Worm (Caenorhabditis elegans) whole organism, mixed stage, embryonic: ENCODE results near the gene D1086.18.

Experiments used
- M03D4.4 ChIP-seq: sonication (generic microtip); optimal IDR thresholded peaks from 2 replicates; lab custom pipeline; 2017; ENCODE audit warnings: mild to moderate bottlenecking, missing genetic modification characterization, missing compliant biosample characterization
- bed-3 ChIP-seq: fragments of 200-800 bp; sonication (Bioruptor generic); optimal IDR thresholded peaks from 3 replicates; lab custom pipeline; 2018; ENCODE audit warnings: mild to moderate bottlenecking, missing genetic modification characterization, moderate library complexity, missing compliant biosample characterization
- ceh-39 ChIP-seq: fragments of 150-350 bp; optimal IDR thresholded peaks from 2 replicates; lab custom pipeline; 2014; ENCODE audit warnings: missing biosample characterization, missing genetic modification characterization
- ceh-43 ChIP-seq: fragments of 200-800 bp; sonication (Bioruptor generic); optimal IDR thresholded peaks from 2 replicates; lab custom pipeline; 2018; ENCODE audit warnings: mild to moderate bottlenecking, missing genetic modification characterization, moderate library complexity, missing compliant biosample characterization
- cnd-1 ChIP-seq: fragments of 200-800 bp; sonication (Bioruptor generic); optimal IDR thresholded peaks from 2 replicates; lab custom pipeline; 2018; ENCODE audit warnings: mild to moderate bottlenecking, missing genetic modification characterization, missing compliant biosample characterization
- drap-1 ChIP-seq: fragments of 200-800 bp; sonication (Bioruptor generic); optimal IDR thresholded peaks from 3 replicates; lab custom pipeline; 2018; ENCODE audit warnings: mild to moderate bottlenecking, missing genetic modification characterization, missing compliant biosample characterization
- elt-1 ChIP-seq: sonication (generic microtip); optimal IDR thresholded peaks from 2 replicates; lab custom pipeline; 2017; ENCODE audit warnings: missing genetic modification characterization, mild to moderate bottlenecking, missing compliant biosample characterization, antibody characterized with exemption, moderate library complexity, borderline replicate concordance; ENCODE audit not compliant: insufficient read depth
- elt-3 ChIP-seq: fragments of 150-350 bp; optimal IDR thresholded peaks from 2 replicates; lab custom pipeline; 2014; ENCODE audit warnings: missing biosample characterization, missing genetic modification characterization
- flh-1 ChIP-seq: fragments of 200-800 bp; sonication (Bioruptor generic); optimal IDR thresholded peaks from 2 replicates; lab custom pipeline; 2018; ENCODE audit warnings: mild to moderate bottlenecking, missing genetic modification characterization, moderate library complexity, missing compliant biosample characterization
- ham-2 ChIP-seq: fragments of 200-800 bp; sonication (Bioruptor generic); optimal IDR thresholded peaks from 2 replicates; lab custom pipeline; 2018; ENCODE audit warnings: mild to moderate bottlenecking, missing genetic modification characterization, missing compliant biosample characterization
- hlh-1 ChIP-seq: fragments of 150-350 bp; optimal IDR thresholded peaks from 2 replicates; lab custom pipeline; 2014; ENCODE audit warnings: missing biosample characterization, missing genetic modification reagents, missing genetic modification characterization
- lin-13 ChIP-seq: fragments of 150-350 bp; optimal IDR thresholded peaks from 2 replicates; lab custom pipeline; 2014; ENCODE audit warnings: missing biosample characterization, missing genetic modification characterization
- lin-32 ChIP-seq: fragments of 200-800 bp; sonication (Bioruptor generic); optimal IDR thresholded peaks from 2 replicates; lab custom pipeline; 2018; ENCODE audit warnings: mild to moderate bottlenecking, missing genetic modification characterization, missing compliant biosample characterization
- lsy-2 ChIP-seq: fragments of 150-350 bp; optimal IDR thresholded peaks from 2 replicates; lab custom pipeline; 2014; ENCODE audit warnings: missing biosample characterization, missing genetic modification characterization
- mab-5 ChIP-seq: fragments of 150-350 bp; optimal IDR thresholded peaks from 2 replicates; lab custom pipeline; 2014; ENCODE audit warnings: missing biosample characterization, missing genetic modification characterization
- mls-2 ChIP-seq: sonication (generic microtip); optimal IDR thresholded peaks from 2 replicates; lab custom pipeline; 2016; ENCODE audit warnings: mild to moderate bottlenecking, missing genetic modification characterization, moderate library complexity, missing compliant biosample characterization
- nhr-12 ChIP-seq: fragments of 150-350 bp; optimal IDR thresholded peaks from 2 replicates; lab custom pipeline; 2014; ENCODE audit warnings: missing biosample characterization, missing genetic modification characterization
- nhr-2 ChIP-seq: fragments of 150-350 bp; optimal IDR thresholded peaks from 2 replicates; lab custom pipeline; 2014; ENCODE audit warnings: missing biosample characterization, missing genetic modification characterization
- nhr-237 ChIP-seq: fragments of 150-350 bp; optimal IDR thresholded peaks from 2 replicates; lab custom pipeline; 2014; ENCODE audit warnings: missing biosample characterization, missing genetic modification characterization
- nhr-28 ChIP-seq: fragments of 150-350 bp; optimal IDR thresholded peaks from 2 replicates; lab custom pipeline; 2014; ENCODE audit warnings: missing biosample characterization, missing genetic modification characterization
- nhr-76 ChIP-seq: sonication (generic microtip); optimal IDR thresholded peaks from 2 replicates; lab custom pipeline; 2017; ENCODE audit warnings: missing biosample characterization, missing genetic modification characterization
- pha-4 ChIP-seq: fragments of 150-350 bp; optimal IDR thresholded peaks from 2 replicates; lab custom pipeline; 2018; ENCODE audit warnings: missing biosample characterization, missing genetic modification reagents, missing genetic modification characterization
- sem-2 ChIP-seq: fragments of 200-800 bp; sonication (Bioruptor generic); optimal IDR thresholded peaks from 2 replicates; lab custom pipeline; 2018; ENCODE audit warnings: mild to moderate bottlenecking, missing genetic modification characterization, missing compliant biosample characterization
- snpc-4 ChIP-seq: fragments of 150-350 bp; optimal IDR thresholded peaks from 2 replicates; lab custom pipeline; 2014; ENCODE audit warnings: missing biosample characterization, missing genetic modification characterization
- sptf-1 ChIP-seq: sonication (generic microtip); optimal IDR thresholded peaks from 2 replicates; lab custom pipeline; 2017; ENCODE audit warnings: mild to moderate bottlenecking, missing genetic modification characterization, moderate library complexity, missing compliant biosample characterization
- tbx-8 ChIP-seq: fragments of 200-800 bp; sonication (Bioruptor generic); optimal IDR thresholded peaks from 2 replicates; lab custom pipeline; 2018; ENCODE audit warnings: mild to moderate bottlenecking, missing genetic modification characterization, moderate library complexity, missing compliant biosample characterization
- unc-120 ChIP-seq: sonication (generic microtip); optimal IDR thresholded peaks from 2 replicates; lab custom pipeline; 2017; ENCODE audit warnings: missing genetic modification characterization, missing compliant biosample characterization; ENCODE audit not compliant: poor library complexity, severe bottlenecking
- unc-39 ChIP-seq: fragments of 150-350 bp; optimal IDR thresholded peaks from 2 replicates; lab custom pipeline; 2014; ENCODE audit warnings: missing biosample characterization, missing genetic modification characterization
- unc-62 ChIP-seq: fragments of 150-350 bp; optimal IDR thresholded peaks from 2 replicates; lab custom pipeline; 2014; ENCODE audit warnings: missing biosample characterization, missing genetic modification reagents, missing genetic modification characterization
- ztf-11 ChIP-seq: fragments of 150-350 bp; optimal IDR thresholded peaks from 2 replicates; lab custom pipeline; 2014; ENCODE audit warnings: missing biosample characterization, missing genetic modification characterization

Gene D1086.18

ce11 chrV:14094546-14094945, 8.9 kb downstream of the D1086.18 start:
- TF ChIP-seq nhr-76 (tag; lab: Kevin White, UChicago) = no peak
- TF ChIP-seq lsy-2 = no peak
- TF ChIP-seq tbx-8 (GFP tag; lab: Kevin White, UChicago) = no peak
- TF ChIP-seq ceh-43 (GFP tag; lab: Kevin White, UChicago) = no peak
- TF ChIP-seq sptf-1 (tag; lab: Kevin White, UChicago) = no peak
- no peak for TF ChIP-seq elt-3
- no peak for TF ChIP-seq snpc-4 (tag; lab: Kevin White, UChicago)
- TF ChIP-seq pha-4 (tag; lab: Kevin White, UChicago) = no peak
- TF ChIP-seq nhr-2 = no peak
- TF ChIP-seq sem-2 (GFP tag; lab: Kevin White, UChicago) = no peak
- no peak for TF ChIP-seq unc-39 (tag; lab: Kevin White, UChicago)
- no peak for TF ChIP-seq mls-2 (tag; lab: Kevin White, UChicago)
- TF ChIP-seq unc-62 (GFP tag; lab: Kevin White, UChicago) = no peak
- TF ChIP-seq flh-1 (GFP tag; lab: Kevin White, UChicago) = no peak
- no peak for TF ChIP-seq nhr-237
- no peak for TF ChIP-seq M03D4.4 (tag; lab: Kevin White, UChicago)

- TF ChIP-seq ceh-39 (no peak), unc-62 (GFP tag; lab: Kevin White, UChicago) (peak; percentile 26)
- TF ChIP-seq, all 35 proteins: peak for 1
These were observed 9.3 kb downstream of the D1086.18 start for ce11 chrV:14094953-14095352.

ce11 chrV:14097358-14097757, 11.7 kb downstream of the D1086.18 start:
- TF ChIP-seq elt-3 (no peak), flh-1 (GFP tag; lab: Kevin White, UChicago) (no peak), bed-3 (GFP tag; lab: Kevin White, UChicago) (no peak), ceh-39 (no peak), mab-5 (tag; lab: Kevin White, UChicago) (no peak), nhr-12 (tag; lab: Kevin White, UChicago) (no peak), ham-2 (no peak), unc-62 (GFP tag; lab: Kevin White, UChicago) (no peak), unc-120 (tag; lab: Kevin White, UChicago) (no peak), tbx-8 (GFP tag; lab: Kevin White, UChicago) (no peak), elt-1 (no peak), lin-13 (tag; lab: Kevin White, UChicago) (no peak), lin-32 (GFP tag; lab: Kevin White, UChicago) (no peak), sem-2 (GFP tag; lab: Kevin White, UChicago) (no peak), ztf-11 (tag; lab: Kevin White, UChicago) (no peak), drap-1 (GFP tag; lab: Kevin White, UChicago) (no peak), mls-2 (tag; lab: Kevin White, UChicago) (no peak), M03D4.4 (tag; lab: Kevin White, UChicago) (no peak), cnd-1 (tag; lab: Kevin White, UChicago) (no peak)

- TF ChIP-seq elt-3 (no peak), nhr-28 (tag; lab: Kevin White, UChicago) (no peak), pha-4 (tag; lab: Kevin White, UChicago) (no peak), elt-1 (no peak), nhr-76 (tag; lab: Kevin White, UChicago) (no peak), ham-2 (no peak), nhr-237 (no peak), nhr-12 (tag; lab: Kevin White, UChicago) (no peak), nhr-2 (no peak), sptf-1 (tag; lab: Kevin White, UChicago) (no peak)
These were observed 12.8 kb downstream of the D1086.18 start, which contains the start of the genes D1086.2 and D1086.1 for ce11 chrV:14098519-14098918. Gene D1086.2, minus strand, starts transcription at chrV:14098668. Gene D1086.1, plus strand, starts transcription at chrV:14098858.

DNA sequence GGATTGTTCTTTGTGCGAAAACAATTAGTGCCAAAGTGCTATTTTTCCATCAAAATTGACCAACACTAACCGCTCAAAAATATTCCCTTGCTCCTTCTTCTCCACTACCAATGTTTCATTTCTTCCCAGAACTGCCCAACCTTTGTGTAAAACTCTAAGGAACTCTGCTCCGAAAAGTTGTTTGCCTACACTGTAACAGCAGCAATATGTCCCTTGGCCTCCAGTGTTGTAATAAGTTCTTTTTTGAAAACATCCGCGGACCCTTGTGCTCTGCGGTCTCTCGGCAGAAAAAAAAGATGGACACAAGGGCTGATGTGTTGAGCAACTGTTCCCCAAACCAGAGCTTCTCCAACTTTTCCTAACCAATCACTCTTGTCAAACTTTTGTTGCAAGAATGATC, 15.2 kb downstream of the D1086.18 start, which contains the start of gene D1086.12:
TSS of gene D1086.12 (plus strand) at position 301 of the 400 bp plus-strand sequence.
- TF ChIP-seq elt-1 (no peak), unc-62 (GFP tag; lab: Kevin White, UChicago) (no peak), nhr-28 (tag; lab: Kevin White, UChicago) (no peak), nhr-237 (no peak), hlh-1 (peak; percentile 90), pha-4 (tag; lab: Kevin White, UChicago) (no peak), snpc-4 (tag; lab: Kevin White, UChicago) (no peak), cnd-1 (tag; lab: Kevin White, UChicago) (no peak)
